Worm (Caenorhabditis elegans) whole organism, L1 larva: Measurements from ENCODE around the gene nep-1.

Experiments
- C04F5.9 ChIP-seq: sonication (generic microtip); optimal IDR thresholded peaks from 2 replicates; lab custom pipeline; 2016; ENCODE audit warnings: missing genetic modification characterization, missing compliant biosample characterization
- C34B4.2 ChIP-seq: sonication (generic microtip); optimal IDR thresholded peaks from 2 replicates; lab custom pipeline; 2017; ENCODE audit warnings: mild to moderate bottlenecking, missing genetic modification characterization, missing compliant biosample characterization
- F16B12.6 ChIP-seq: fragments of 150-350 bp; optimal IDR thresholded peaks from 2 replicates; lab custom pipeline; 2014; ENCODE audit warnings: missing biosample characterization, missing genetic modification characterization
- aly-2 ChIP-seq: fragments of 150-350 bp; optimal IDR thresholded peaks from 2 replicates; lab custom pipeline; 2014; ENCODE audit warnings: missing biosample characterization, missing genetic modification characterization
- blmp-1 ChIP-seq: fragments of 150-350 bp; optimal IDR thresholded peaks from 2 replicates; lab custom pipeline; 2014; ENCODE audit warnings: missing biosample characterization, missing genetic modification characterization
- ceh-82 ChIP-seq, 3 experiments: fragments of 150-350 bp in 1 of 3; sonication (generic microtip) in 2 of 3; optimal IDR thresholded peaks; 2 replicates each; lab custom pipeline; 2014 to 2017; ENCODE audit warnings: missing biosample characterization in 3 of 3, missing genetic modification characterization in 3 of 3
- ceh-90 ChIP-seq: sonication (generic microtip); optimal IDR thresholded peaks from 2 replicates; lab custom pipeline; 2016; ENCODE audit warnings: missing genetic modification characterization, missing compliant biosample characterization
- efl-1 ChIP-seq, 4 experiments: fragments of 150-350 bp; optimal IDR thresholded peaks in 3 of 4; peaks in 1 of 4; 1 replicate in 1 of 4; 2 replicates in 3 of 4; lab custom pipeline; 2014; ENCODE audit warnings: missing biosample characterization in 2 of 4, missing genetic modification characterization in 2 of 4, missing genetic modification reagents in 2 of 4
- elt-2 ChIP-seq: sonication (generic microtip); optimal IDR thresholded peaks from 2 replicates; lab custom pipeline; 2016; ENCODE audit warnings: missing genetic modification characterization, mild to moderate bottlenecking, inconsistent platforms, missing compliant biosample characterization, missing genetic modification reagents
- elt-3 ChIP-seq, 6 experiments: fragments of 150-350 bp in 1 of 6; sonication (generic microtip); optimal IDR thresholded peaks; 2 replicates each; lab custom pipeline; 2017 to 2018; ENCODE audit warnings: missing biosample characterization in 6 of 6, missing genetic modification characterization in 6 of 6, inconsistent platforms in 1 of 6
- fkh-4 ChIP-seq: sonication (generic microtip); optimal IDR thresholded peaks from 2 replicates; lab custom pipeline; 2016; ENCODE audit warnings: missing compliant biosample characterization, missing genetic modification characterization, borderline replicate concordance
- fos-1 ChIP-seq: fragments of 150-350 bp; optimal IDR thresholded peaks from 2 replicates; lab custom pipeline; 2014; ENCODE audit warnings: missing biosample characterization, missing genetic modification characterization
- grh-1 ChIP-seq: fragments of 200-800 bp; sonication (Bioruptor generic); IDR thresholded peaks from 2 replicates; pipeline ENCODE4 v1.3.6; 2022; ENCODE audit warnings: missing genetic modification reagents, missing genetic modification characterization, missing compliant biosample characterization
- hlh-17 ChIP-seq: fragments of 200-800 bp; sonication (Bioruptor generic); optimal IDR thresholded peaks from 2 replicates; lab custom pipeline; 2018; ENCODE audit warnings: missing genetic modification characterization, mild to moderate bottlenecking, missing compliant biosample characterization, moderate library complexity, borderline replicate concordance
- hpl-2 ChIP-seq: fragments of 150-350 bp; optimal IDR thresholded peaks from 2 replicates; lab custom pipeline; 2014; ENCODE audit warnings: missing biosample characterization, missing genetic modification reagents, missing genetic modification characterization
- isw-1 ChIP-seq: fragments of 200-800 bp; sonication (Bioruptor generic); IDR thresholded peaks from 2 replicates; pipeline ENCODE4 v1.3.6; 2022; ENCODE audit warnings: missing genetic modification characterization, missing compliant biosample characterization
- jun-1 ChIP-seq: fragments of 150-350 bp; optimal IDR thresholded peaks from 2 replicates; lab custom pipeline; 2014; ENCODE audit warnings: missing biosample characterization, missing genetic modification reagents, missing genetic modification characterization
- lin-14 ChIP-seq: fragments of 200-800 bp; sonication (Bioruptor generic); optimal IDR thresholded peaks from 2 replicates; lab custom pipeline; 2018; ENCODE audit warnings: mild to moderate bottlenecking, missing genetic modification characterization, moderate library complexity, missing compliant biosample characterization
- lin-35 ChIP-seq, 2 experiments: fragments of 150-350 bp; optimal IDR thresholded peaks; 2 replicates each; lab custom pipeline; 2014; ENCODE audit warnings: missing biosample characterization in 2 of 2, missing genetic modification characterization in 2 of 2, missing genetic modification reagents in 2 of 2
- lin-39 ChIP-seq: fragments of 150-350 bp; optimal IDR thresholded peaks from 2 replicates; lab custom pipeline; 2014; ENCODE audit warnings: missing biosample characterization, missing genetic modification reagents, missing genetic modification characterization
- lir-3 ChIP-seq: sonication (generic microtip); optimal IDR thresholded peaks from 2 replicates; lab custom pipeline; 2016; ENCODE audit warnings: mild to moderate bottlenecking, missing genetic modification characterization, moderate library complexity, missing compliant biosample characterization; ENCODE audit not compliant: poor library complexity
- lsy-2 ChIP-seq, 2 experiments: fragments of 150-350 bp; optimal IDR thresholded peaks; 2 replicates each; lab custom pipeline; 2014; ENCODE audit warnings: missing biosample characterization in 2 of 2, missing genetic modification characterization in 2 of 2
- mab-9 ChIP-seq: fragments of 200-800 bp; sonication (Bioruptor generic); IDR thresholded peaks from 2 replicates; pipeline ENCODE4 v1.3.6; 2022; ENCODE audit warnings: missing genetic modification reagents, missing genetic modification characterization, missing compliant biosample characterization
- mdl-1 ChIP-seq, 2 experiments: fragments of 150-350 bp; optimal IDR thresholded peaks; 2 replicates each; lab custom pipeline; 2014 to 2017; ENCODE audit warnings: missing biosample characterization in 2 of 2, missing genetic modification characterization in 2 of 2, inconsistent platforms in 1 of 2
- mef-2 ChIP-seq: fragments of 150-350 bp; optimal IDR thresholded peaks from 2 replicates; lab custom pipeline; 2014; ENCODE audit warnings: missing biosample characterization, missing genetic modification characterization
- mep-1 ChIP-seq: fragments of 150-350 bp; optimal IDR thresholded peaks from 2 replicates; lab custom pipeline; 2014; ENCODE audit warnings: missing biosample characterization, missing genetic modification characterization
- nhr-11 ChIP-seq: fragments of 150-350 bp; optimal IDR thresholded peaks from 2 replicates; lab custom pipeline; 2014; ENCODE audit warnings: missing biosample characterization, missing genetic modification characterization
- nhr-19 ChIP-seq: fragments of 200-800 bp; sonication (Bioruptor generic); conservative IDR thresholded peaks from 2 replicates; pipeline ENCODE4 v1.3.6; 2022; ENCODE audit warnings: missing genetic modification characterization, missing compliant biosample characterization
- nhr-237 ChIP-seq: fragments of 150-350 bp; optimal IDR thresholded peaks from 2 replicates; lab custom pipeline; 2014; ENCODE audit warnings: missing biosample characterization, missing genetic modification characterization
- nhr-47 ChIP-seq: sonication (generic microtip); optimal IDR thresholded peaks from 2 replicates; lab custom pipeline; 2016; ENCODE audit warnings: mild to moderate bottlenecking, missing genetic modification characterization, moderate library complexity, missing compliant biosample characterization
- nhr-71 ChIP-seq: sonication (generic microtip); optimal IDR thresholded peaks from 2 replicates; lab custom pipeline; 2016; ENCODE audit warnings: mild to moderate bottlenecking, missing genetic modification characterization, moderate library complexity, missing compliant biosample characterization
- nhr-76 ChIP-seq: sonication (generic microtip); optimal IDR thresholded peaks from 2 replicates; lab custom pipeline; 2017; ENCODE audit warnings: missing biosample characterization, missing genetic modification characterization
- nhr-77 ChIP-seq: fragments of 150-350 bp; optimal IDR thresholded peaks from 2 replicates; lab custom pipeline; 2014; ENCODE audit warnings: missing biosample characterization, missing genetic modification characterization
- nhr-85 ChIP-seq: sonication (generic microtip); peaks from one replicate; lab custom pipeline; 2016; ENCODE audit warnings: missing genetic modification characterization, inconsistent platforms, missing compliant biosample characterization
- nhr-90 ChIP-seq: sonication (generic microtip); optimal IDR thresholded peaks from 2 replicates; lab custom pipeline; 2016; ENCODE audit warnings: mild to moderate bottlenecking, missing genetic modification characterization, missing compliant biosample characterization; ENCODE audit not compliant: poor library complexity
- rnt-1 ChIP-seq: sonication (generic microtip); optimal IDR thresholded peaks from 2 replicates; lab custom pipeline; 2016; ENCODE audit warnings: mild to moderate bottlenecking, missing genetic modification characterization, moderate library complexity, missing compliant biosample characterization
- snpc-4 ChIP-seq: fragments of 150-350 bp; optimal IDR thresholded peaks from 2 replicates; lab custom pipeline; 2014; ENCODE audit warnings: missing biosample characterization, missing genetic modification characterization
- sptf-1 ChIP-seq: fragments of 150-350 bp; optimal IDR thresholded peaks from 2 replicates; lab custom pipeline; 2014; ENCODE audit warnings: missing biosample characterization, missing genetic modification characterization
- swsn-7 ChIP-seq: sonication (generic microtip); optimal IDR thresholded peaks from 2 replicates; lab custom pipeline; 2016; ENCODE audit warnings: missing genetic modification characterization, missing compliant biosample characterization
- tbx-2 ChIP-seq: sonication (generic microtip); optimal IDR thresholded peaks from 2 replicates; lab custom pipeline; 2016; ENCODE audit warnings: missing genetic modification characterization, missing compliant biosample characterization
- unc-62 ChIP-seq: fragments of 150-350 bp; optimal IDR thresholded peaks from 2 replicates; lab custom pipeline; 2014; ENCODE audit warnings: missing biosample characterization, missing genetic modification reagents, missing genetic modification characterization
- unc-86 ChIP-seq: sonication (generic microtip); optimal IDR thresholded peaks from 2 replicates; lab custom pipeline; 2016; ENCODE audit warnings: missing genetic modification characterization, missing compliant biosample characterization
- vab-15 ChIP-seq: sonication (generic microtip); optimal IDR thresholded peaks from 2 replicates; lab custom pipeline; 2017; ENCODE audit warnings: missing genotype, mild to moderate bottlenecking, missing genetic modification characterization, missing compliant biosample characterization
- xbp-1 ChIP-seq: sonication (generic microtip); optimal IDR thresholded peaks from 2 replicates; lab custom pipeline; 2016; ENCODE audit warnings: missing genetic modification characterization, missing compliant biosample characterization

nep-1 gene

DNA sequence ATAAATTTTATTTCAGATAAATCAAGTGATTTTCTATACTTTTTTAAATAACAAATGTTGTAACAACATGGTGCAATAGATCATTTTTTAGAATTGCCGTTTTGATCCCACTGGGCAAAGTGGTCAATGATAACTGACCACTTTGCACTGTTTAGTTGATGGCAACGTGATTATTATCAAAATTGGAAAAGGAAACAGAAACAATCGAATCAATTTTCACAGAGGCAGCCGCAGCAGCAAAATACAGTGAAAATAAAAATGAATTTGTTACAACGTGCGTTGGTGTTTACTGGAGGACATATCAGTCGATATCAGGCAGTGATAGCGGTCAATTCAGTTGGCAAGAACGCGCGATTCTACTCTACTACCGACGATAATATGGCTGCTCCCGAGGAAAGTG lies 48.8 kb upstream of the nep-1 start, which contains the start of gene VF13D12L.3:
Gene VF13D12L.3 (plus strand): TSS at position 223 of the 400 bp plus-strand sequence.
- TF ChIP-seq swsn-7 (tag; lab: Kevin White, UChicago) = no peak
- TF ChIP-seq grh-1 = no peak
- TF ChIP-seq blmp-1 (tag; lab: Kevin White, UChicago) = peak; percentile 71
- no peak for TF ChIP-seq isw-1 (GFP tag; lab: Robert Waterston, UW)
- TF ChIP-seq snpc-4 (tag; lab: Kevin White, UChicago) = no peak
- no peak for TF ChIP-seq aly-2 (tag; lab: Kevin White, UChicago)
- no peak for TF ChIP-seq ceh-82 (tag; optimal IDR thresholded peaks at IDR 0.05; lab: Kevin White, UChicago)
- no peak for TF ChIP-seq rnt-1
- no peak for TF ChIP-seq lsy-2 (tag; optimal IDR thresholded peaks at IDR 0.05; lab: Kevin White, UChicago)
- TF ChIP-seq elt-3 (tag; optimal IDR thresholded peaks at IDR 0.05; lab: Kevin White, UChicago) = peak in 1 of 6 experiments; percentile 13
- no peak for TF ChIP-seq fkh-4 (tag; lab: Kevin White, UChicago)
- no peak for TF ChIP-seq nhr-77 (tag; lab: Kevin White, UChicago)
- peak in 1 of 2 experiments; percentile 3 for TF ChIP-seq lin-35 (GFP tag; optimal IDR thresholded peaks at IDR 0.05; lab: Kevin White, UChicago)
- TF ChIP-seq C04F5.9 (tag; lab: Kevin White, UChicago) = no peak
- TF ChIP-seq ceh-90 (tag; lab: Kevin White, UChicago) = no peak
- no peak for TF ChIP-seq xbp-1 (tag; lab: Kevin White, UChicago)
- no peak for TF ChIP-seq mab-9
- peak; percentile 7 for TF ChIP-seq nhr-90 (tag; lab: Kevin White, UChicago)
- TF ChIP-seq lin-39 (tag; lab: Kevin White, UChicago) = no peak
- TF ChIP-seq mef-2 (tag; lab: Kevin White, UChicago) = no peak
- TF ChIP-seq elt-2 = no peak
- no peak for TF ChIP-seq lir-3 (tag; lab: Kevin White, UChicago)
- TF ChIP-seq nhr-11 (tag; lab: Kevin White, UChicago) = no peak
- peak; percentile 15 for TF ChIP-seq nhr-71 (tag; lab: Kevin White, UChicago)
- TF ChIP-seq nhr-237 = no peak
- TF ChIP-seq nhr-19 (GFP tag; lab: Robert Waterston, UW) = no peak
- TF ChIP-seq lin-14 (GFP tag; lab: Kevin White, UChicago) = no peak
- TF ChIP-seq fos-1 (tag; lab: Kevin White, UChicago) = no peak
- no peak for TF ChIP-seq unc-86 (tag; lab: Kevin White, UChicago)
- TF ChIP-seq mdl-1 (tag; optimal IDR thresholded peaks at IDR 0.05; lab: Kevin White, UChicago) = no peak
- no peak for TF ChIP-seq C34B4.2 (tag; lab: Kevin White, UChicago)
- TF ChIP-seq nhr-85 (tag; lab: Kevin White, UChicago) = peak; percentile 32
- no peak for TF ChIP-seq hlh-17 (GFP tag; lab: Kevin White, UChicago)
- TF ChIP-seq hpl-2 (GFP tag; lab: Kevin White, UChicago) = no peak
- TF ChIP-seq sptf-1 (tag; lab: Kevin White, UChicago) = no peak
- no peak for TF ChIP-seq efl-1 (optimal IDR thresholded peaks at IDR 0.05; lab: Kevin White, UChicago)
- no peak for TF ChIP-seq efl-1 (GFP tag; optimal IDR thresholded peaks at IDR 0.05 in 1 of 2; lab: Kevin White, UChicago)
- TF ChIP-seq mep-1 = no peak
- no peak for TF ChIP-seq F16B12.6

ce11 chrII:11700635-11701034 lies 43.7 kb upstream of the nep-1 start:
- TF ChIP-seq nhr-237 (no peak), rnt-1 (no peak), unc-62 (GFP tag; lab: Kevin White, UChicago) (no peak), tbx-2 (tag; lab: Kevin White, UChicago) (no peak)
- TF ChIP-seq, all 84 proteins: peak for 0

DNA sequence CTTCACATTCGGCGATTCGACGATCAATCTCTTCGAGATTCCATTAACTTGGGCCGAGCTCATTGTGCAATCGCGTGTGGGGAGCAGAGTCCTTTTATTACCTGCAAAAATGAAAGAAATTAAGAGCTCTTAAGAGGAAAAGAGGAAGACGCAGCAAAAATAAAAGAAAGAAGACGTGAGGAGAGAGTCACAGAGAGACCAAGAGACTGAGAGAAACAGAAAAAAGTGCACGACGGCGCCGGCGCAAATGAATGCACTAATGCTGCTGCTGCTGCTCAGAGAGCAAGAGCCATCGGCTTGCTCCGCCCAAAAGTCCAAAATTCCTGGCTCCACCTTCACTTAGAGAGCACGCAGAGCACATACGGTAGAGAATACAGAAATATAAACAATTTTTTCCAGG lies 43.2 kb upstream of the nep-1 start, which contains the start of gene inos-1:
Gene inos-1 (minus strand): TSS at position 101 of the 400 bp plus-strand sequence.
- no peak for TF ChIP-seq lsy-2 (tag; optimal IDR thresholded peaks at IDR 0.05; lab: Kevin White, UChicago)
- TF ChIP-seq unc-86 (tag; lab: Kevin White, UChicago) = no peak
- TF ChIP-seq fkh-4 (tag; lab: Kevin White, UChicago) = no peak
- no peak for TF ChIP-seq C04F5.9 (tag; lab: Kevin White, UChicago)
- no peak for TF ChIP-seq nhr-76
- no peak for TF ChIP-seq nhr-47 (tag; lab: Kevin White, UChicago)
- no peak for TF ChIP-seq jun-1
- TF ChIP-seq aly-2 (tag; lab: Kevin White, UChicago) = no peak
- TF ChIP-seq blmp-1 (tag; lab: Kevin White, UChicago) = no peak
- TF ChIP-seq vab-15 (tag; lab: Kevin White, UChicago) = no peak
- TF ChIP-seq lin-35 (GFP tag; optimal IDR thresholded peaks at IDR 0.05; lab: Kevin White, UChicago) = no peak
- TF ChIP-seq, all 84 proteins: peak for 0
